Worm (Caenorhabditis elegans): ENCODE measurements around the gene srh-41.

The srh-41 gene

ce11 chrII:14251400-14251940, 35.7 kb downstream of the srh-41 start (continued):
- TF ChIP-seq nhr-47 (tag; optimal IDR thresholded peaks at IDR 0.05) (peak; percentile 97), lin-39 (tag; optimal IDR thresholded peaks at IDR 0.05) (peak; percentile 71), zag-1 (tag; optimal IDR thresholded peaks at IDR 0.05) (no peak), fkh-8 (tag; optimal IDR thresholded peaks at IDR 0.05) (peak; percentile 96), mab-9 (GFP tag; IDR thresholded peaks at IDR 0.05) (peak; percentile 65), Y116A8C.19 (tag; optimal IDR thresholded peaks at IDR 0.05; ENCODE audit: borderline replicate concordance) (no peak), ceh-8 (GFP tag; optimal IDR thresholded peaks at IDR 0.05) (peak; percentile 25), isw-1 (GFP tag; IDR thresholded peaks at IDR 0.05) (peak; percentile 73), lin-15B (tag; optimal IDR thresholded peaks at IDR 0.05) (peak; percentile 50), C04F5.9 (tag; optimal IDR thresholded peaks at IDR 0.05) (peak; percentile 71), nhr-19 (GFP tag; conservative IDR thresholded peaks at IDR 0.05) (peak; percentile 88), lsy-2 (tag; optimal IDR thresholded peaks at IDR 0.05) (peak; percentile 77 to 87), efl-3 (GFP tag; optimal IDR thresholded peaks at IDR 0.05) (peak; percentile 60), ceh-90 (tag; optimal IDR thresholded peaks at IDR 0.05) (peak; percentile 64), pax-3 (tag; optimal IDR thresholded peaks at IDR 0.05) (peak; percentile 92), unc-98 (GFP tag; IDR thresholded peaks at IDR 0.05) (peak; percentile 40; the same call in 1 of the 2 replicates), tlp-1 (tag; optimal IDR thresholded peaks at IDR 0.05) (no peak), fkh-10 (GFP tag; optimal IDR thresholded peaks at IDR 0.05) (peak; percentile 40), elt-2 (tag; optimal IDR thresholded peaks at IDR 0.05) (peak; percentile 82), ceh-82 (tag; optimal IDR thresholded peaks at IDR 0.05) (peak; percentile 76 to 85 (median 81)), aha-1 (tag; optimal IDR thresholded peaks at IDR 0.05) (peak; percentile 8), jun-1 (tag; optimal IDR thresholded peaks at IDR 0.05) (peak; percentile 88), alr-1 (tag; optimal IDR thresholded peaks at IDR 0.05; ENCODE audit: borderline replicate concordance) (no peak), unc-130 (tag; optimal IDR thresholded peaks at IDR 0.05) (peak; percentile 61), blmp-1 (tag; optimal IDR thresholded peaks at IDR 0.05) (peak; percentile 85), nhr-76 (tag; optimal IDR thresholded peaks at IDR 0.05) (no peak), efl-1 (optimal IDR thresholded peaks at IDR 0.05) (peak; percentile 97), efl-1 (GFP tag; optimal IDR thresholded peaks at IDR 0.05 in 1 of 2) (peak; percentile 95 to 100), lin-13 (GFP tag; optimal IDR thresholded peaks at IDR 0.05) (peak; percentile 37), sup-37 (GFP tag; optimal IDR thresholded peaks at IDR 0.05) (peak; percentile 72), nhr-84 (tag; optimal IDR thresholded peaks at IDR 0.05) (no peak), nhr-90 (tag; optimal IDR thresholded peaks at IDR 0.05; ENCODE audit: poor library complexity) (peak; percentile 95), tbx-2 (tag; optimal IDR thresholded peaks at IDR 0.05) (peak; percentile 94), elt-3 (tag; optimal IDR thresholded peaks at IDR 0.05) (peak in 2 of 6 experiments; percentile 26 to 41), nhr-71 (tag; optimal IDR thresholded peaks at IDR 0.05) (peak; percentile 98), lin-14 (GFP tag; optimal IDR thresholded peaks at IDR 0.05) (peak; percentile 95), dsc-1 (tag; optimal IDR thresholded peaks at IDR 0.05) (peak; percentile 97), dpl-1 (GFP tag; optimal IDR thresholded peaks at IDR 0.05) (peak; percentile 96 to 97 (median 96)), aly-2 (tag; optimal IDR thresholded peaks at IDR 0.05) (peak; percentile 48), zip-4 (GFP tag; optimal IDR thresholded peaks at IDR 0.05) (peak; percentile 82), snpc-4 (tag; optimal IDR thresholded peaks at IDR 0.05) (peak; percentile 52), ama-1 (optimal IDR thresholded peaks at IDR 0.05) (peak; percentile 85), F16B12.6 (tag; optimal IDR thresholded peaks at IDR 0.05) (peak; percentile 54), hlh-17 (GFP tag; optimal IDR thresholded peaks at IDR 0.05; ENCODE audit: borderline replicate concordance) (no peak), mef-2 (tag; optimal IDR thresholded peaks at IDR 0.05) (no peak), nhr-28 (tag; optimal IDR thresholded peaks at IDR 0.05) (no peak), skn-1 (tag; optimal IDR thresholded peaks at IDR 0.05) (peak; percentile 29), pag-3 (tag; optimal IDR thresholded peaks at IDR 0.05; ENCODE audit: borderline replicate concordance, insufficient read depth) (peak; percentile 14), irx-1 (tag; optimal IDR thresholded peaks at IDR 0.05) (peak; percentile 92), C34B4.2 (tag; optimal IDR thresholded peaks at IDR 0.05) (no peak), lin-35 (GFP tag; optimal IDR thresholded peaks at IDR 0.05) (peak; percentile 96 to 97), grh-1 (GFP tag; IDR thresholded peaks at IDR 0.05) (peak; percentile 71)

All from whole organism, L1 larva.